Fruit fly (Drosophila melanogaster) whole organism, embryonic: ENCODE results near the gene CG15865.

Source experiments
- Blimp-1 ChIP-seq: fragments of 200-800 bp; sonication (Bioruptor generic); optimal IDR thresholded peaks from 3 replicates; lab custom pipeline; 2018; ENCODE audit warnings: missing biosample characterization, missing genetic modification characterization, mild to moderate bottlenecking, moderate library complexity, missing genetic modification reagents
- CG10462 ChIP-seq: fragments of 200-800 bp; sonication (Bioruptor generic); optimal IDR thresholded peaks from 2 replicates; lab custom pipeline; 2016; ENCODE audit warnings: missing biosample characterization, missing genetic modification characterization
- CG11456 ChIP-seq: fragments of 200-800 bp; sonication (Bioruptor generic); IDR thresholded peaks from 3 replicates; pipeline ENCODE4 v1.3.6; 2022; ENCODE audit warnings: missing biosample characterization, missing genetic modification characterization
- CG11695 ChIP-seq: fragments of 200-800 bp; sonication (Bioruptor generic); IDR thresholded peaks from 3 replicates; pipeline ENCODE4 v1.3.6; 2022; ENCODE audit warnings: missing biosample characterization, missing genetic modification characterization
- CG12391 ChIP-seq: fragments of 200-800 bp; sonication (Bioruptor generic); optimal IDR thresholded peaks from 3 replicates; lab custom pipeline; 2018; ENCODE audit warnings: missing biosample characterization, mild to moderate bottlenecking, missing genetic modification characterization, moderate library complexity
- CG14860 ChIP-seq: fragments of 200-800 bp; sonication (Bioruptor generic); IDR thresholded peaks from 3 replicates; pipeline ENCODE4 v1.3.6; 2022; ENCODE audit warnings: missing biosample characterization, missing genetic modification characterization; ENCODE audit not compliant: partially characterized antibody
- CG15601 ChIP-seq: fragments of 200-800 bp; sonication (Bioruptor generic); optimal IDR thresholded peaks from 3 replicates; lab custom pipeline; 2019; ENCODE audit warnings: missing biosample characterization, mild to moderate bottlenecking, missing genetic modification characterization, moderate library complexity
- CG1602 ChIP-seq: fragments of 200-800 bp; sonication (Bioruptor generic); optimal IDR thresholded peaks from 3 replicates; lab custom pipeline; 2016; ENCODE audit warnings: missing biosample characterization, missing genetic modification characterization
- CG16779 ChIP-seq: fragments of 200-800 bp; sonication (Bioruptor generic); IDR thresholded peaks from 2 replicates; pipeline ENCODE4 v1.3.6; 2022; ENCODE audit warnings: missing biosample characterization, missing genetic modification characterization
- CG18764 ChIP-seq: fragments of 200-800 bp; sonication (Bioruptor generic); optimal IDR thresholded peaks from 3 replicates; lab custom pipeline; 2016; ENCODE audit warnings: missing biosample characterization, missing genetic modification characterization
- CG3065 ChIP-seq: fragments of 200-800 bp; sonication (Bioruptor generic); optimal IDR thresholded peaks from 2 replicates; lab custom pipeline; 2016; ENCODE audit warnings: missing biosample characterization, missing genetic modification characterization
- CG31365 ChIP-seq: fragments of 200-800 bp; sonication (Bioruptor generic); optimal IDR thresholded peaks from 2 replicates; lab custom pipeline; 2018; ENCODE audit warnings: missing biosample characterization, mild to moderate bottlenecking, missing genetic modification characterization
- CG32772 ChIP-seq: fragments of 200-800 bp; sonication (Bioruptor generic); IDR thresholded peaks from 2 replicates; pipeline ENCODE4 v1.3.6; 2022; ENCODE audit warnings: missing biosample characterization, missing genetic modification characterization
- CG34376 ChIP-seq: fragments of 200-800 bp; sonication (Bioruptor generic); optimal IDR thresholded peaks from 2 replicates; lab custom pipeline; 2018; ENCODE audit warnings: missing biosample characterization, mild to moderate bottlenecking, missing genetic modification characterization
- CG4617 ChIP-seq: fragments of 200-800 bp; sonication (Bioruptor generic); optimal IDR thresholded peaks from 3 replicates; lab custom pipeline; 2016; ENCODE audit warnings: missing biosample characterization, missing genetic modification characterization, borderline replicate concordance
- CG6791 ChIP-seq: fragments of 200-800 bp; sonication (Bioruptor generic); IDR thresholded peaks from 3 replicates; pipeline ENCODE4 v1.3.6; 2022; ENCODE audit warnings: missing biosample characterization, missing genetic modification characterization; ENCODE audit not compliant: partially characterized antibody
- CG8388 ChIP-seq: fragments of 200-800 bp; sonication (Bioruptor generic); optimal IDR thresholded peaks from 2 replicates; lab custom pipeline; 2019; ENCODE audit warnings: missing biosample characterization, mild to moderate bottlenecking, missing genetic modification characterization, moderate library complexity
- CG9932 ChIP-seq: fragments of 200-800 bp; sonication (Bioruptor generic); IDR thresholded peaks from 2 replicates; pipeline ENCODE4 v1.3.6; 2022; ENCODE audit warnings: missing biosample characterization, missing genetic modification characterization
- Dip3 ChIP-seq: fragments of 200-800 bp; sonication (Bioruptor generic); optimal IDR thresholded peaks from 3 replicates; lab custom pipeline; 2016; ENCODE audit warnings: missing biosample characterization, missing genetic modification characterization
- Doc2 ChIP-seq: fragments of 200-800 bp; sonication (Bioruptor generic); IDR thresholded peaks from 2 replicates; pipeline ENCODE4 v1.3.6; 2022; ENCODE audit warnings: missing biosample characterization, missing genetic modification characterization
- Dp ChIP-seq: fragments of 200-800 bp; sonication (Bioruptor generic); optimal IDR thresholded peaks from 2 replicates; lab custom pipeline; 2018; ENCODE audit warnings: missing biosample characterization, mild to moderate bottlenecking, missing genetic modification characterization, moderate library complexity
- E2f1 ChIP-seq: fragments of 200-800 bp; sonication (Bioruptor generic); IDR thresholded peaks from 2 replicates; pipeline ENCODE4 v1.3.6; 2022; ENCODE audit warnings: missing biosample characterization, missing genetic modification characterization
- H2.0 ChIP-seq: fragments of 200-800 bp; sonication (Bioruptor generic); IDR thresholded peaks from 2 replicates; pipeline ENCODE4 v1.3.6; 2022; ENCODE audit warnings: missing biosample characterization, missing genetic modification characterization
- Hmx ChIP-seq: fragments of 200-800 bp; sonication (Bioruptor generic); optimal IDR thresholded peaks from 2 replicates; lab custom pipeline; 2016; ENCODE audit warnings: missing biosample characterization, missing genetic modification characterization
- Hr39 ChIP-seq: fragments of >200 bp; optimal IDR thresholded peaks from 2 replicates; lab custom pipeline; 2017
- Myb ChIP-seq: fragments of 200-800 bp; sonication (Bioruptor generic); optimal IDR thresholded peaks from 2 replicates; lab custom pipeline; 2016; ENCODE audit warnings: missing biosample characterization, missing genetic modification characterization
- NC2α ChIP-seq: fragments of 200-800 bp; sonication (Bioruptor generic); optimal IDR thresholded peaks from 2 replicates; lab custom pipeline; 2016; ENCODE audit warnings: missing biosample characterization, missing genetic modification characterization
- Nf-YA ChIP-seq: fragments of 200-800 bp; sonication (Bioruptor generic); IDR thresholded peaks from 2 replicates; pipeline ENCODE4 v1.3.6; 2022; ENCODE audit warnings: missing biosample characterization, missing genetic modification characterization
- Nf-YC ChIP-seq: fragments of 200-800 bp; optimal IDR thresholded peaks from 3 replicates; lab custom pipeline; 2019; ENCODE audit warnings: missing biosample characterization, mild to moderate bottlenecking, missing genetic modification characterization, moderate library complexity
- Oaz ChIP-seq: fragments of 200-800 bp; sonication (Bioruptor generic); IDR thresholded peaks from 2 replicates; pipeline ENCODE4 v1.3.6; 2022; ENCODE audit warnings: missing biosample characterization, missing genetic modification characterization
- Ravus ChIP-seq: fragments of 200-800 bp; sonication (Bioruptor generic); IDR thresholded peaks from 2 replicates; pipeline ENCODE4 v1.3.6; 2022; ENCODE audit warnings: missing biosample characterization, missing genetic modification characterization
- Scr ChIP-seq: fragments of 200-800 bp; sonication (Bioruptor generic); IDR thresholded peaks from 2 replicates; pipeline ENCODE4 v1.3.6; 2022; ENCODE audit warnings: missing biosample characterization, missing genetic modification characterization; ENCODE audit not compliant: partially characterized antibody
- Sox102F ChIP-seq: fragments of 200-800 bp; sonication (Bioruptor generic); optimal IDR thresholded peaks from 2 replicates; lab custom pipeline; 2018; ENCODE audit warnings: missing biosample characterization, mild to moderate bottlenecking, missing genetic modification characterization, moderate library complexity
- Sry-β ChIP-seq: fragments of 200-800 bp; sonication (Bioruptor generic); optimal IDR thresholded peaks from 2 replicates; lab custom pipeline; 2018; ENCODE audit warnings: missing biosample characterization, mild to moderate bottlenecking, missing genetic modification characterization, moderate library complexity
- bbx ChIP-seq: fragments of 200-800 bp; sonication (Bioruptor generic); IDR thresholded peaks from 2 replicates; pipeline ENCODE4 v1.3.6; 2022; ENCODE audit warnings: missing biosample characterization, missing genetic modification characterization; ENCODE audit not compliant: partially characterized antibody
- ems ChIP-seq: fragments of 200-800 bp; sonication (Bioruptor generic); optimal IDR thresholded peaks from 3 replicates; lab custom pipeline; 2016; ENCODE audit warnings: missing biosample characterization, missing genetic modification characterization
- ewg ChIP-seq: fragments of 200-800 bp; sonication (Bioruptor generic); optimal IDR thresholded peaks from 3 replicates; lab custom pipeline; 2017; ENCODE audit warnings: mild to moderate bottlenecking, missing biosample characterization, missing genetic modification reagents, missing genetic modification characterization
- fu2 ChIP-seq: fragments of 200-800 bp; sonication (Bioruptor generic); optimal IDR thresholded peaks from 2 replicates; lab custom pipeline; 2016; ENCODE audit warnings: missing biosample characterization, missing genetic modification characterization
- hth ChIP-seq: fragments of >200 bp; optimal IDR thresholded peaks from 2 replicates; lab custom pipeline; 2017; ENCODE audit warnings: inconsistent platforms
- lov ChIP-seq, 2 experiments: fragments of 200-800 bp in 1 of 2; fragments of >200 bp in 1 of 2; sonication (Bioruptor generic) in 1 of 2; IDR thresholded peaks in 1 of 2; optimal IDR thresholded peaks in 1 of 2; 2 replicates in 1 of 2; 3 replicates in 1 of 2; pipeline versions ENCODE4 v1.3.6 to Lab custom; 2017 to 2022; ENCODE audit warnings: missing biosample characterization in 1 of 2, missing genetic modification characterization in 1 of 2
- luna ChIP-seq: fragments of 200-800 bp; sonication (Bioruptor generic); optimal IDR thresholded peaks from 2 replicates; lab custom pipeline; 2016; ENCODE audit warnings: missing biosample characterization, missing genetic modification characterization
- pzg ChIP-seq: fragments of 200-800 bp; sonication (Bioruptor generic); optimal IDR thresholded peaks from 3 replicates; lab custom pipeline; 2018; ENCODE audit warnings: missing biosample characterization, mild to moderate bottlenecking, missing genetic modification characterization, moderate library complexity
- sd ChIP-seq: fragments of 200-800 bp; sonication (Bioruptor generic); optimal IDR thresholded peaks from 3 replicates; lab custom pipeline; 2018; ENCODE audit warnings: missing biosample characterization, mild to moderate bottlenecking, missing genetic modification characterization, moderate library complexity
- sima ChIP-seq: fragments of 200-800 bp; sonication (Bioruptor generic); optimal IDR thresholded peaks from 2 replicates; lab custom pipeline; 2016; ENCODE audit warnings: missing biosample characterization, missing genetic modification characterization
- slou ChIP-seq: fragments of 200-800 bp; sonication (Bioruptor generic); optimal IDR thresholded peaks from 3 replicates; lab custom pipeline; 2016; ENCODE audit warnings: missing biosample characterization, missing genetic modification characterization
- sna ChIP-seq: fragments of 200-800 bp; sonication (Bioruptor generic); IDR thresholded peaks from 2 replicates; pipeline ENCODE4 v1.3.6; 2022; ENCODE audit warnings: missing biosample characterization, missing genetic modification characterization; ENCODE audit not compliant: partially characterized antibody
- so ChIP-seq: fragments of 200-800 bp; sonication (Bioruptor generic); IDR thresholded peaks from 3 replicates; pipeline ENCODE4 v1.3.6; 2022; ENCODE audit warnings: missing biosample characterization, missing genetic modification characterization
- toy ChIP-seq: fragments of 200-800 bp; sonication (Bioruptor generic); IDR thresholded peaks from 2 replicates; pipeline ENCODE4 v1.3.6; 2022; ENCODE audit warnings: missing biosample characterization, missing genetic modification characterization

CG15865 gene

DNA sequence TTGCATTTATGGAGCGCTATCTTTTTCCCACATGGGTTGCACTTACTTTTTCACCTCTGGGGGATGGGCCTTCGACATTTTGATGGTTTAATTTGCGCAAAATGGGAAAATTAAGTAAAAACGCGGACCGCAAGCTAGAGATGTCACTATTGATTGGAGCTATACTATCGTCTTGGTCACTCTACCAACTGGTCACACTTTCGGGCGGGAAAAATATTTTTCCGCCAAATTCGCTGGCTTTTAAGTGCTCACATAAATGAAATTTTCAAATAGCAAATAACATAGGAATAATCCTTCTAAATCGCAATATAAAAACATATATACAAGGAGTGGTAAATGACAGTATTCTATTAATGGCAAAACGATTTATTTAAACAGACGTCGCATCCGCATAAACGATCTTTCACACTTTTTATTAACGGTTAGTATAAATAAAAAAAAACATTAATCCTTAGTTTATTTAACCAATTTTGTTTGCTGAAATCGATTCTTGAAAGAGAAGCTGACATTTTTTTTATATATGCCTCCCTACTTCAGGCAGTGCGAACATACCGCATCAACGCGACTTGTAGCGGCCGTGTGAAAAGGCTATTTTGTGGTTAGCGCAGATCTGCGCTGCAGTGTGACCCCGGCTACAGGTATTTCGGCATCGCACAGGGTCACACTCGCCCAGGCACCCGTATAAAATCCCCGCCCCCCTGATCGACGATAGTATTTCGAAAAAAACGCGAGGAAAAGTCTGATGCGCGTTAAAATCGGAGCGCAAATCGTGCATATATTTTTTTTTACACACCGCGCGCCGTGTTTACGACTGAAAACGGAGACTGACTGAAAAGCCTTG, 23.8 kb downstream of the CG15865 start, which contains the start of the genes SNRPG and mthl1 (continued):
- TF ChIP-seq CG3065 (GFP tag; lab: Kevin White, UChicago) (peak; percentile 24), Sry-β (GFP tag; lab: Kevin White, UChicago) (peak; percentile 71), Myb (peak; percentile 43), Hmx (GFP tag; lab: Kevin White, UChicago) (peak; percentile 18), Hr39 (lab: Kevin White, UChicago) (no peak), sima (no peak), CG8388 (GFP tag; lab: Kevin White, UChicago) (peak; percentile 38), lov (optimal IDR thresholded peaks at IDR 0.05; lab: Kevin White, UChicago) (no peak), lov (GFP tag; IDR thresholded peaks at IDR 0.05; lab: Robert Waterston, UW) (peak; percentile 74; the same call in 1 of the 3 replicates), Doc2 (GFP tag; lab: Robert Waterston, UW) (peak; percentile 53; the same call in 1 of the 2 replicates), CG32772 (GFP tag; lab: Robert Waterston, UW) (peak; percentile 95), Nf-YA (GFP tag; lab: Robert Waterston, UW) (peak; percentile 61; the same call in 1 of the 2 replicates), Oaz (peak; percentile 85), fu2 (GFP tag; lab: Kevin White, UChicago) (peak; percentile 75), Dip3 (GFP tag; lab: Kevin White, UChicago) (peak; percentile 92), Ravus (GFP tag; lab: Robert Waterston, UW) (peak; percentile 78), slou (peak; percentile 74), hth (lab: Kevin White, UChicago) (no peak), ems (peak; percentile 64), CG6791 (GFP tag; lab: Robert Waterston, UW) (peak; percentile 60; the same call in 2 of the 3 replicates), CG31365 (tag; lab: Kevin White, UChicago) (peak; percentile 15), ewg (GFP tag; lab: Kevin White, UChicago) (peak; percentile 77), Dp (GFP tag; lab: Kevin White, UChicago) (peak; percentile 62), Nf-YC (tag; lab: Kevin White, UChicago) (peak; percentile 46), sd (tag; lab: Kevin White, UChicago) (peak; percentile 45), CG9932 (peak; percentile 95), CG11456 (GFP tag; lab: Robert Waterston, UW) (peak; percentile 94), sna (GFP tag; lab: Robert Waterston, UW) (peak; percentile 36; the same call in 1 of the 2 replicates), Scr (peak; percentile 74), CG34376 (GFP tag; lab: Kevin White, UChicago) (peak; percentile 31), CG18764 (peak; percentile 59), CG15601 (tag; lab: Kevin White, UChicago) (no peak), NC2α (GFP tag; lab: Kevin White, UChicago) (peak; percentile 52), CG4617 (peak; percentile 34), CG16779 (GFP tag; lab: Robert Waterston, UW) (peak; percentile 81), Blimp-1 (peak; percentile 9), bbx (peak; percentile 64), Sox102F (GFP tag; lab: Kevin White, UChicago) (peak; percentile 79), E2f1 (GFP tag; lab: Robert Waterston, UW) (peak; percentile 94), CG1602 (GFP tag; lab: Kevin White, UChicago) (peak; percentile 80), H2.0 (GFP tag; lab: Robert Waterston, UW) (peak; percentile 93), CG12391 (tag; lab: Kevin White, UChicago) (peak; percentile 80), CG14860 (GFP tag; lab: Robert Waterston, UW) (peak; percentile 47; the same call in 1 of the 3 replicates), CG10462 (GFP tag; lab: Kevin White, UChicago) (peak; percentile 38), toy (GFP tag; lab: Robert Waterston, UW) (peak; percentile 78), luna (GFP tag; lab: Kevin White, UChicago) (no peak), pzg (GFP tag; lab: Kevin White, UChicago) (peak; percentile 85), CG11695 (GFP tag; lab: Robert Waterston, UW) (peak; percentile 79), so (GFP tag; lab: Robert Waterston, UW) (peak; percentile 63; the same call in 2 of the 3 replicates)
